Fruit fly (Drosophila melanogaster): Measurements from ENCODE around the gene CG32170.

DNA sequence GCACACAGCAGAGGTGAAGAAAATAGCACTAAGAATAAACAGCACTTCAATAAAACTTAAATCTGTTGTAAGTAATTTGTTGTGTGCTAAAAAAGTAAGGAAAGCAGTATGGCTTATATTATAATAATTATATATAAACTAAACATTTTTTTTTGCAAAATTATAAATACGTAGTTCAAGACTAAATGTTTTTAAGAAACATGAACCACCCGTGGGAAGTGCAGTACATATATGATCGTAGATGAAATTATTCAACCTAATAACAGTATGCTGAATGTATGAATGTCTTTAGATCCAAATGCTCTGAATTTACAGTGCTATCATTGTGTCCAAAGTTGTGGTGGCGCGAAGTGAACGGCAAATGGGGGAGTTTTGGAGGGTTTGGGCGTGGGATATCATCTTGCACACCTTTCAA lies 6.4 kb upstream of the CG32170 start:
- TF ChIP-seq insv (optimal IDR thresholded peaks at IDR 0.05) (no peak), ttk (optimal IDR thresholded peaks at IDR 0.05) (no peak), h (optimal IDR thresholded peaks at IDR 0.05) (no peak), psq (optimal IDR thresholded peaks at IDR 0.05) (no peak), Sin3A (optimal IDR thresholded peaks at IDR 0.05) (no peak), Myc (optimal IDR thresholded peaks at IDR 0.05) (no peak)

Data from Kc167 (cell line).